Fruit fly (Drosophila melanogaster): Measurements from ENCODE around the gene Srp68.

Srp68 gene

DNA sequence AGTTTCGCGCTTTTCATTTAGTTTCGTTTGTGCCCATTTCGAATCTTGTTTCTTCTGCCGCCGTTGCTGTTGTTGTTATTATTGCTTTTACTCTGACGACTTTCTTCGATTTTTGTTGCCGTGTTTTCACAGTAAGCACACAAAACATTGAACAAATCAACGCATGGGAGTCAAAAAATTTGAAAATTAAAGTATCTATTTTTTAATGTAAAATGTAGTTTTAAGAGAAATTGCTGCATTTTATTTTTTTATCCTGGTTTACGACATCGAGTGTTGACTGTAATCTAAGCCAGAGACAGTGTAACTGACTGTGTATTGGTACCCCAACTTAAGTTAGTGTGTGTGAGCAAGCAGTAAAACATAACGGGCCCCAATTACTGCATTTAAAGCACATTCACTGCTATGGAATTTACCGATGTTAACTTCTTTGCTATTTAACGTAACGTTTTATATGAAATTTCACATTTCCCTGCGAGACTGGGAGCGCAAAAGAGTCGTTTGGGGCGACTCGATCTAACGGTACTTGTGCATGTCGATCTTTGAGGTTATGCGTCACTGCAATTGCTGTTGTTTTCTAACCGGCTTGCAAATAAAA, 21.4 kb downstream of the Srp68 start (continued):
- TF ChIP-seq chinmo (GFP tag; IDR thresholded peaks at IDR 0.05; ENCODE audit: partially characterized antibody) (no peak), dpn (GFP tag; optimal IDR thresholded peaks at IDR 0.05) (peak; percentile 37 to 71), Doc3 (GFP tag; IDR thresholded peaks at IDR 0.05; ENCODE audit: partially characterized antibody) (no peak), CG5245 (GFP tag; optimal IDR thresholded peaks at IDR 0.05) (peak; percentile 47), lov (optimal IDR thresholded peaks at IDR 0.05) (no peak), lov (GFP tag; IDR thresholded peaks at IDR 0.05) (peak; percentile 81), Antp (GFP tag; optimal IDR thresholded peaks at IDR 0.05) (peak; percentile 20), wdn (GFP tag; IDR thresholded peaks at IDR 0.05) (peak; percentile 28; the same call in 1 of the 2 replicates), D (optimal IDR thresholded peaks at IDR 0.05) (no peak), D (GFP tag; optimal IDR thresholded peaks at IDR 0.05) (peak; percentile 60), CG9817 (tag; optimal IDR thresholded peaks at IDR 0.05) (no peak), tgo (GFP tag; IDR thresholded peaks at IDR 0.05) (peak; percentile 61; the same call in 2 of the 3 replicates), CG10147 (GFP tag; optimal IDR thresholded peaks at IDR 0.05) (no peak), vnd (GFP tag; IDR thresholded peaks at IDR 0.05; ENCODE audit: partially characterized antibody) (no peak), vfl (GFP tag; optimal IDR thresholded peaks at IDR 0.05) (no peak), ttk (GFP tag; IDR thresholded peaks at IDR 0.05) (peak; percentile 75), pzg (GFP tag; optimal IDR thresholded peaks at IDR 0.05) (no peak), dm (GFP tag; optimal IDR thresholded peaks at IDR 0.05) (peak; percentile 10), CG32767 (GFP tag; IDR thresholded peaks at IDR 0.05) (peak; percentile 68; the same call in 1 of the 2 replicates), mld (GFP tag; IDR thresholded peaks at IDR 0.05; ENCODE audit: partially characterized antibody) (no peak), CG10979 (tag; optimal IDR thresholded peaks at IDR 0.05) (peak; percentile 69), CG15601 (tag; optimal IDR thresholded peaks at IDR 0.05) (no peak), Rfx (GFP tag; IDR thresholded peaks at IDR 0.05) (peak; percentile 58), sima (GFP tag; optimal IDR thresholded peaks at IDR 0.05) (no peak), CG42726 (GFP tag; IDR thresholded peaks at IDR 0.05; ENCODE audit: partially characterized antibody) (no peak), cas (GFP tag; IDR thresholded peaks at IDR 0.05) (no peak), pan (optimal IDR thresholded peaks at IDR 0.05) (no peak), pan (GFP tag; optimal IDR thresholded peaks at IDR 0.05 in 1 of 2, IDR thresholded peaks at IDR 0.05 in 1 of 2) (peak in 1 of 2 experiments; percentile 78), knrl (GFP tag; IDR thresholded peaks at IDR 0.05; ENCODE audit: partially characterized antibody) (no peak), MTF-1 (GFP tag; optimal IDR thresholded peaks at IDR 0.05; ENCODE audit: borderline replicate concordance) (peak; percentile 21), CG8290 (GFP tag; optimal IDR thresholded peaks at IDR 0.05) (no peak), CG8290 (tag; optimal IDR thresholded peaks at IDR 0.05) (no peak), Elba2 (GFP tag; optimal IDR thresholded peaks at IDR 0.05) (no peak), CG11723 (GFP tag; optimal IDR thresholded peaks at IDR 0.05) (no peak), CG6813 (GFP tag; optimal IDR thresholded peaks at IDR 0.05) (no peak), YL-1 (GFP tag; optimal IDR thresholded peaks at IDR 0.05) (no peak), gcm (GFP tag; optimal IDR thresholded peaks at IDR 0.05) (no peak), zf30C (GFP tag; optimal IDR thresholded peaks at IDR 0.05) (no peak), Taf1 (GFP tag; IDR thresholded peaks at IDR 0.05) (no peak), slp2 (GFP tag; optimal IDR thresholded peaks at IDR 0.05) (peak; percentile 40), Xbp1 (GFP tag; optimal IDR thresholded peaks at IDR 0.05) (peak; percentile 70), CG6654 (GFP tag; optimal IDR thresholded peaks at IDR 0.05) (peak; percentile 24), nom (GFP tag; optimal IDR thresholded peaks at IDR 0.05) (no peak), prd (optimal IDR thresholded peaks at IDR 0.05) (no peak), prd (GFP tag; IDR thresholded peaks at IDR 0.05) (peak; percentile 78), CG13424 (tag; optimal IDR thresholded peaks at IDR 0.05) (peak; percentile 60), CG5953 (GFP tag; IDR thresholded peaks at IDR 0.05) (peak; percentile 27; the same call in 1 of the 2 replicates), lab (GFP tag; optimal IDR thresholded peaks at IDR 0.05) (no peak), Pdp1 (GFP tag; optimal IDR thresholded peaks at IDR 0.05) (peak; percentile 22 to 70), zen (tag; optimal IDR thresholded peaks at IDR 0.05) (peak; percentile 8)
